Fruit fly (Drosophila melanogaster) whole organism, embryonic: Measurements from ENCODE around the gene Men.

ENCODE experiments used
- Abd-B ChIP-seq: fragments of 200-800 bp; sonication (Bioruptor generic); optimal IDR thresholded peaks from 2 replicates; lab custom pipeline; 2018; ENCODE audit warnings: missing biosample characterization, mild to moderate bottlenecking, missing genetic modification characterization, moderate library complexity
- Atf-2 ChIP-seq: fragments of 200-800 bp; sonication (Bioruptor generic); optimal IDR thresholded peaks from 2 replicates; lab custom pipeline; 2016; ENCODE audit warnings: missing biosample characterization, missing genetic modification characterization
- BEAF-32 ChIP-seq: fragments of 200-800 bp; sonication (Bioruptor generic); optimal IDR thresholded peaks from 3 replicates; lab custom pipeline; 2017; ENCODE audit warnings: missing biosample characterization, missing genetic modification characterization, mild to moderate bottlenecking, moderate library complexity, missing genetic modification reagents
- CG10209 ChIP-seq: fragments of 200-800 bp; sonication (Bioruptor generic); optimal IDR thresholded peaks from 3 replicates; lab custom pipeline; 2017; ENCODE audit warnings: missing biosample characterization, mild to moderate bottlenecking, missing genetic modification characterization, missing genetic modification reagents
- CG12071 ChIP-seq: fragments of 200-800 bp; sonication (Bioruptor generic); optimal IDR thresholded peaks from 3 replicates; lab custom pipeline; 2018; ENCODE audit warnings: missing biosample characterization, mild to moderate bottlenecking, missing genetic modification characterization
- CG12942 ChIP-seq: fragments of 200-800 bp; sonication (Bioruptor generic); optimal IDR thresholded peaks from 3 replicates; lab custom pipeline; 2016; ENCODE audit warnings: missing biosample characterization, missing genetic modification characterization
- CG13624 ChIP-seq: fragments of 200-800 bp; sonication (Bioruptor generic); optimal IDR thresholded peaks from 2 replicates; lab custom pipeline; 2016; ENCODE audit warnings: missing biosample characterization, missing genetic modification characterization
- CG14441 ChIP-seq: fragments of 200-800 bp; sonication (Bioruptor generic); IDR thresholded peaks from 2 replicates; pipeline ENCODE4 v1.3.6; 2022; ENCODE audit warnings: missing biosample characterization, missing genetic modification characterization
- CG1529 ChIP-seq: fragments of 200-800 bp; sonication (Bioruptor generic); optimal IDR thresholded peaks from 3 replicates; lab custom pipeline; 2018; ENCODE audit warnings: missing biosample characterization, missing genetic modification characterization
- CG15514 ChIP-seq: fragments of 200-800 bp; sonication (Bioruptor generic); optimal IDR thresholded peaks from 3 replicates; lab custom pipeline; 2017; ENCODE audit warnings: missing biosample characterization, missing genetic modification characterization, mild to moderate bottlenecking, moderate library complexity, missing genetic modification reagents
- CG16779 ChIP-seq: fragments of 200-800 bp; sonication (Bioruptor generic); IDR thresholded peaks from 2 replicates; pipeline ENCODE4 v1.3.6; 2022; ENCODE audit warnings: missing biosample characterization, missing genetic modification characterization
- CG16813 ChIP-seq: fragments of 200-800 bp; sonication (Bioruptor generic); IDR thresholded peaks from 3 replicates; pipeline ENCODE4 v1.3.6; 2022; ENCODE audit warnings: missing biosample characterization, missing genetic modification characterization; ENCODE audit not compliant: partially characterized antibody
- CG17359 ChIP-seq: fragments of 200-800 bp; sonication (Bioruptor generic); optimal IDR thresholded peaks from 3 replicates; lab custom pipeline; 2018; ENCODE audit warnings: missing biosample characterization, mild to moderate bottlenecking, missing genetic modification characterization, moderate library complexity
- CG2120 ChIP-seq: fragments of 200-800 bp; sonication (Bioruptor generic); optimal IDR thresholded peaks from 3 replicates; lab custom pipeline; 2016; ENCODE audit warnings: missing biosample characterization, missing genetic modification characterization
- CG2712 ChIP-seq: fragments of 200-800 bp; optimal IDR thresholded peaks from 3 replicates; lab custom pipeline; 2019; ENCODE audit warnings: missing biosample characterization, mild to moderate bottlenecking, missing genetic modification characterization, moderate library complexity
- CG32532 ChIP-seq: fragments of 200-800 bp; sonication (Bioruptor generic); IDR thresholded peaks from 2 replicates; pipeline ENCODE4 v1.3.6; 2022; ENCODE audit warnings: missing biosample characterization, missing genetic modification characterization
- CG3281 ChIP-seq: fragments of 200-800 bp; sonication (Bioruptor generic); optimal IDR thresholded peaks from 3 replicates; lab custom pipeline; 2017; ENCODE audit warnings: missing biosample characterization, mild to moderate bottlenecking, missing genetic modification characterization
- CG3847 ChIP-seq: fragments of 200-800 bp; sonication (Bioruptor generic); IDR thresholded peaks from 2 replicates; pipeline ENCODE4 v1.3.6; 2022; ENCODE audit warnings: missing biosample characterization, missing genetic modification characterization
- CG43689 ChIP-seq: fragments of 200-800 bp; sonication (Bioruptor generic); IDR thresholded peaks from 2 replicates; pipeline ENCODE4 v1.3.6; 2022; ENCODE audit warnings: missing biosample characterization, missing genetic modification characterization
- CG5180 ChIP-seq: fragments of 200-800 bp; sonication (Bioruptor generic); optimal IDR thresholded peaks from 3 replicates; lab custom pipeline; 2017; ENCODE audit warnings: missing biosample characterization, missing genetic modification characterization, mild to moderate bottlenecking, moderate library complexity, missing genetic modification reagents
- CG8290 ChIP-seq, 3 experiments: fragments of 200-800 bp; sonication (Bioruptor generic); optimal IDR thresholded peaks; 2 replicates each; lab custom pipeline; 2016 to 2019; ENCODE audit warnings: missing biosample characterization in 3 of 3, missing genetic modification characterization in 3 of 3, mild to moderate bottlenecking in 2 of 3, moderate library complexity in 1 of 3
- D19B ChIP-seq: fragments of 200-800 bp; sonication (Bioruptor generic); optimal IDR thresholded peaks from 2 replicates; lab custom pipeline; 2017; ENCODE audit warnings: missing biosample characterization, mild to moderate bottlenecking, missing genetic modification characterization
- Deaf1 ChIP-seq: fragments of 200-800 bp; optimal IDR thresholded peaks from 3 replicates; lab custom pipeline; 2019; ENCODE audit warnings: missing biosample characterization, mild to moderate bottlenecking, missing genetic modification characterization, moderate library complexity
- Dek ChIP-seq: fragments of 200-800 bp; sonication (Bioruptor generic); optimal IDR thresholded peaks from 3 replicates; lab custom pipeline; 2019; ENCODE audit warnings: missing biosample characterization, mild to moderate bottlenecking, missing genetic modification characterization, moderate library complexity
- Dip2 ChIP-seq: fragments of 200-800 bp; sonication (Bioruptor generic); IDR thresholded peaks from 2 replicates; pipeline ENCODE4 v1.3.6; 2022; ENCODE audit warnings: missing biosample characterization, missing genetic modification characterization
- Hmx ChIP-seq: fragments of 200-800 bp; sonication (Bioruptor generic); optimal IDR thresholded peaks from 2 replicates; lab custom pipeline; 2016; ENCODE audit warnings: missing biosample characterization, missing genetic modification characterization
- Hr51 ChIP-seq, 2 experiments: fragments of 200-800 bp; sonication (Bioruptor generic); optimal IDR thresholded peaks; 2 replicates in 1 of 2; 3 replicates in 1 of 2; lab custom pipeline; 2016 to 2018; ENCODE audit warnings: missing biosample characterization in 2 of 2, missing genetic modification characterization in 2 of 2, mild to moderate bottlenecking in 1 of 2, moderate library complexity in 1 of 2
- Mrtf ChIP-seq: fragments of 200-800 bp; sonication (Bioruptor generic); IDR thresholded peaks from 3 replicates; pipeline ENCODE4 v1.3.6; 2022; ENCODE audit warnings: missing biosample characterization, missing genetic modification characterization
- Pdp1 ChIP-seq, 2 experiments: fragments of 200-800 bp; sonication (Bioruptor generic); optimal IDR thresholded peaks; 3 replicates each; lab custom pipeline; 2016; ENCODE audit warnings: missing biosample characterization in 2 of 2, missing genetic modification characterization in 2 of 2, mild to moderate bottlenecking in 1 of 2, moderate library complexity in 1 of 2
- Ravus ChIP-seq: fragments of 200-800 bp; sonication (Bioruptor generic); IDR thresholded peaks from 2 replicates; pipeline ENCODE4 v1.3.6; 2022; ENCODE audit warnings: missing biosample characterization, missing genetic modification characterization
- Spps ChIP-seq: fragments of 200-800 bp; sonication (Bioruptor generic); optimal IDR thresholded peaks from 2 replicates; lab custom pipeline; 2018; ENCODE audit warnings: missing biosample characterization, mild to moderate bottlenecking, missing genetic modification characterization
- Sry-δ ChIP-seq: fragments of 200-800 bp; sonication (Bioruptor generic); optimal IDR thresholded peaks from 2 replicates; lab custom pipeline; 2016; ENCODE audit warnings: missing biosample characterization, missing genetic modification characterization
- Trl ChIP-seq, 3 experiments: fragments of >200 bp in 2 of 3; fragments of 200-800 bp in 1 of 3; sonication (Bioruptor generic) in 1 of 3; optimal IDR thresholded peaks; 2 replicates in 1 of 3; 3 replicates in 2 of 3; lab custom pipeline; 2016 to 2017; ENCODE audit warnings: missing biosample characterization in 1 of 3, missing genetic modification characterization in 1 of 3
- Usf ChIP-seq: fragments of 200-800 bp; sonication (Bioruptor generic); optimal IDR thresholded peaks from 2 replicates; lab custom pipeline; 2017; ENCODE audit warnings: missing genotype, missing biosample characterization, missing genetic modification characterization
- br ChIP-seq: fragments of >200 bp; optimal IDR thresholded peaks from 2 replicates; lab custom pipeline; 2017
- dpn ChIP-seq, 2 experiments: fragments of 200-800 bp; sonication (Bioruptor generic); optimal IDR thresholded peaks; 3 replicates each; lab custom pipeline; 2016; ENCODE audit warnings: missing biosample characterization in 2 of 2, missing genetic modification characterization in 2 of 2
- dysf ChIP-seq: fragments of 200-800 bp; sonication (Bioruptor generic); IDR thresholded peaks from 3 replicates; pipeline ENCODE4 v1.3.6; 2022; ENCODE audit warnings: missing biosample characterization, missing genetic modification characterization
- en ChIP-seq: fragments of 200-800 bp; sonication (Bioruptor generic); optimal IDR thresholded peaks from 2 replicates; lab custom pipeline; 2016; ENCODE audit warnings: missing biosample characterization, missing genetic modification characterization
- fd64A ChIP-seq: fragments of 200-800 bp; sonication (Bioruptor generic); optimal IDR thresholded peaks from 3 replicates; lab custom pipeline; 2018; ENCODE audit warnings: missing biosample characterization, mild to moderate bottlenecking, missing genetic modification characterization
- fu2 ChIP-seq: fragments of 200-800 bp; sonication (Bioruptor generic); optimal IDR thresholded peaks from 2 replicates; lab custom pipeline; 2016; ENCODE audit warnings: missing biosample characterization, missing genetic modification characterization
- gcm ChIP-seq: fragments of 200-800 bp; sonication (Bioruptor generic); optimal IDR thresholded peaks from 2 replicates; lab custom pipeline; 2019; ENCODE audit warnings: missing biosample characterization, mild to moderate bottlenecking, missing genetic modification characterization, moderate library complexity
- hb ChIP-seq: fragments of 200-800 bp; sonication (Bioruptor generic); IDR thresholded peaks from 3 replicates; pipeline ENCODE4 v1.3.6; 2022; ENCODE audit warnings: missing biosample characterization, missing genetic modification characterization; ENCODE audit not compliant: partially characterized antibody
- kay ChIP-seq: fragments of 200-800 bp; sonication (Bioruptor generic); optimal IDR thresholded peaks from 2 replicates; lab custom pipeline; 2016; ENCODE audit warnings: missing biosample characterization, missing genetic modification characterization
- luna ChIP-seq: fragments of 200-800 bp; sonication (Bioruptor generic); optimal IDR thresholded peaks from 2 replicates; lab custom pipeline; 2016; ENCODE audit warnings: missing biosample characterization, missing genetic modification characterization
- mam ChIP-seq: fragments of 200-800 bp; sonication (Bioruptor generic); optimal IDR thresholded peaks from 3 replicates; lab custom pipeline; 2016; ENCODE audit warnings: missing biosample characterization, missing genetic modification characterization
- nerfin-1 ChIP-seq: fragments of 200-800 bp; sonication (Bioruptor generic); optimal IDR thresholded peaks from 3 replicates; lab custom pipeline; 2019; ENCODE audit warnings: missing biosample characterization, mild to moderate bottlenecking, missing genetic modification characterization, moderate library complexity
- ranshi ChIP-seq: fragments of 200-800 bp; sonication (Bioruptor generic); IDR thresholded peaks from 2 replicates; pipeline ENCODE4 v1.3.6; 2022; ENCODE audit warnings: missing biosample characterization, missing genetic modification characterization
- seq ChIP-seq: fragments of 200-800 bp; sonication (Bioruptor generic); IDR thresholded peaks from 2 replicates; pipeline ENCODE4 v1.3.6; 2022; ENCODE audit warnings: missing biosample characterization, missing genetic modification characterization
- sisA ChIP-seq: fragments of 200-800 bp; sonication (Bioruptor generic); IDR thresholded peaks from 2 replicates; pipeline ENCODE4 v1.3.6; 2022; ENCODE audit warnings: missing biosample characterization, missing genetic modification characterization
- ttk ChIP-seq: fragments of 200-800 bp; sonication (Bioruptor generic); IDR thresholded peaks from 2 replicates; pipeline ENCODE4 v2.1.2; 2022; ENCODE audit warnings: missing biosample characterization, missing genetic modification characterization
- zfh2 ChIP-seq: fragments of 200-800 bp; sonication (Bioruptor generic); optimal IDR thresholded peaks from 2 replicates; lab custom pipeline; 2016; ENCODE audit warnings: missing biosample characterization, missing genetic modification characterization

Men gene

DNA sequence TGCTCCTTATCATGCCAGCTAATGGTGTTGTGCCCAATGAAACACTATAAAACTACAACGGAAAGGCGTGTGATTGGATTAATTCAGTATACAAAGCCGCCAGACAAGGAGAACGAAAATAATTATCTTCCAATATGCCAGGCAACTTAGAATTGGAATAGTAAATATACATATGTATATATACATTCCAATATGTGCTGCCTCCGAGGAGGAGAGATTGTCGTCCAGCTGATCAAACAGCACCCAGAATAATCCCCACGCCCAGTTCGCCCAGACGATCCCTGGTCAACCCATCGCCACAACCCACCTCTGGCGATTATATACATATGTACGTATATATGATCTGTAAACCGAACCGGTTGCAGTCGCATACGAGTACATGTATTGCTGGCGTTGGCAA lies 21.0 kb downstream of the Men start (continued):
- TF ChIP-seq CG1529 (GFP tag; lab: Kevin White, UChicago), result peak; percentile 35
- no peak for TF ChIP-seq ttk (GFP tag; lab: Robert Waterston, UW)
- TF ChIP-seq CG32532, result no peak
- no peak for TF ChIP-seq Spps (tag; lab: Kevin White, UChicago)
- no peak for TF ChIP-seq Atf-2 (GFP tag; lab: Kevin White, UChicago)
- TF ChIP-seq fu2 (GFP tag; lab: Kevin White, UChicago), result no peak
- no peak for TF ChIP-seq Mrtf (GFP tag; lab: Robert Waterston, UW)
- no peak for TF ChIP-seq Deaf1 (tag; lab: Kevin White, UChicago)
- no peak for TF ChIP-seq zfh2 (GFP tag; lab: Kevin White, UChicago)
- TF ChIP-seq Hmx (GFP tag; lab: Kevin White, UChicago), result no peak
- TF ChIP-seq kay (GFP tag; lab: Kevin White, UChicago), result no peak
- no peak for TF ChIP-seq luna (GFP tag; lab: Kevin White, UChicago)
- no peak for TF ChIP-seq CG16779 (GFP tag; lab: Robert Waterston, UW)
- TF ChIP-seq CG2120 (GFP tag; lab: Kevin White, UChicago), result no peak
- TF ChIP-seq Hr51 (GFP tag; optimal IDR thresholded peaks at IDR 0.05; lab: Kevin White, UChicago), result no peak
- TF ChIP-seq CG5180, result peak; percentile 16
- no peak for TF ChIP-seq CG43689 (GFP tag; lab: Robert Waterston, UW)
- TF ChIP-seq CG10209 (GFP tag; lab: Kevin White, UChicago), result no peak
- no peak for TF ChIP-seq BEAF-32 (GFP tag; lab: Kevin White, UChicago)
- TF ChIP-seq Sry-δ (GFP tag; lab: Kevin White, UChicago), result no peak
- TF ChIP-seq fd64A, result peak; percentile 69
- TF ChIP-seq CG8290 (GFP tag; optimal IDR thresholded peaks at IDR 0.05; lab: Kevin White, UChicago), result no peak
- no peak for TF ChIP-seq CG8290 (tag; optimal IDR thresholded peaks at IDR 0.05; lab: Kevin White, UChicago)
- TF ChIP-seq CG14441 (GFP tag; lab: Robert Waterston, UW), result no peak
- no peak for TF ChIP-seq CG13624 (GFP tag; lab: Kevin White, UChicago)
- no peak for TF ChIP-seq Pdp1 (GFP tag; optimal IDR thresholded peaks at IDR 0.05; lab: Kevin White, UChicago)
- no peak for TF ChIP-seq mam (GFP tag; lab: Kevin White, UChicago)
- no peak for TF ChIP-seq dysf (GFP tag; lab: Robert Waterston, UW)
- no peak for TF ChIP-seq CG15514 (GFP tag; lab: Kevin White, UChicago)
- TF ChIP-seq br (lab: Kevin White, UChicago), result no peak
- no peak for TF ChIP-seq Usf (GFP tag; lab: Kevin White, UChicago)
- TF ChIP-seq Trl (optimal IDR thresholded peaks at IDR 0.05; lab: Kevin White, UChicago), result no peak
- TF ChIP-seq Trl (GFP tag; optimal IDR thresholded peaks at IDR 0.05; lab: Kevin White, UChicago), result no peak
- TF ChIP-seq CG3847 (GFP tag; lab: Robert Waterston, UW), result no peak
- no peak for TF ChIP-seq Ravus (GFP tag; lab: Robert Waterston, UW)
- 0 out of 2 replicates have a peak, but pooled peaks have one; percentile 17 for TF ChIP-seq seq (GFP tag; lab: Robert Waterston, UW)
- TF ChIP-seq Dek (tag; lab: Kevin White, UChicago), result no peak
- no peak for TF ChIP-seq sisA (GFP tag; lab: Robert Waterston, UW)
- TF ChIP-seq gcm (GFP tag; lab: Kevin White, UChicago), result no peak
- TF ChIP-seq D19B (GFP tag; lab: Kevin White, UChicago), result no peak
- TF ChIP-seq Abd-B (GFP tag; lab: Kevin White, UChicago), result no peak
- no peak for TF ChIP-seq hb (GFP tag; lab: Robert Waterston, UW)
- TF ChIP-seq CG12071 (GFP tag; lab: Kevin White, UChicago), result peak; percentile 4
- no peak for TF ChIP-seq dpn (GFP tag; optimal IDR thresholded peaks at IDR 0.05; lab: Kevin White, UChicago)
- TF ChIP-seq en (GFP tag; lab: Kevin White, UChicago), result no peak
- no peak for TF ChIP-seq ranshi (GFP tag; lab: Robert Waterston, UW)
- peak; percentile 36 for TF ChIP-seq nerfin-1
- TF ChIP-seq Dip2 (GFP tag; lab: Robert Waterston, UW), result no peak
- TF ChIP-seq CG12942 (GFP tag; lab: Kevin White, UChicago), result no peak
- no peak for TF ChIP-seq CG3281 (GFP tag; lab: Kevin White, UChicago)
- no peak for TF ChIP-seq CG2712 (tag; lab: Kevin White, UChicago)
- peak; percentile 35 for TF ChIP-seq CG17359 (tag; lab: Kevin White, UChicago)
- TF ChIP-seq CG16813 (GFP tag; lab: Robert Waterston, UW), result no peak
